Comparison of ENCODE assay signal across 6 fruit fly cellular contexts in genomic region chr2L:2202853-2203717, dm6.
TF ChIP-seq lines count a peak whose summit lies in the region.

No protein-coding gene starts in this region.

- TF ChIP-seq CTCF in whole organism, embryonic (GFP tag; optimal IDR thresholded peaks at IDR 0.05; lab: Kevin White, UChicago) = no peak

TF ChIP-seq in whole organism, 6 proteins besides CTCF, POLR2A, EP300 and RAD21:
- no peak for TF ChIP-seq usp (GFP tag; optimal IDR thresholded peaks at IDR 0.05; lab: Kevin White, UChicago)
- TF ChIP-seq CG8478 (optimal IDR thresholded peaks at IDR 0.05; lab: Kevin White, UChicago) = no peak
- no peak for TF ChIP-seq pan (optimal IDR thresholded peaks at IDR 0.05; lab: Kevin White, UChicago)
- peak; percentile 98 to 99 for TF ChIP-seq EcR (GFP tag; optimal IDR thresholded peaks at IDR 0.05; lab: Kevin White, UChicago)
- TF ChIP-seq psq (optimal IDR thresholded peaks at IDR 0.05; lab: Kevin White, UChicago) = no peak

TF ChIP-seq in whole organism, adult, 20 proteins besides CTCF, POLR2A, EP300 and RAD21 (continues in another document):
- TF ChIP-seq pad (GFP tag; optimal IDR thresholded peaks at IDR 0.05; lab: Kevin White, UChicago) = peak; percentile 99
- TF ChIP-seq cic (GFP tag; optimal IDR thresholded peaks at IDR 0.05; lab: Kevin White, UChicago) = peak; percentile 95
- no peak for TF ChIP-seq cnc (optimal IDR thresholded peaks at IDR 0.05; lab: Kevin White, UChicago)
- peak; percentile 49 for TF ChIP-seq Crg-1 (GFP tag; optimal IDR thresholded peaks at IDR 0.05; lab: Kevin White, UChicago)
- peak; percentile 26 for TF ChIP-seq toe (GFP tag; optimal IDR thresholded peaks at IDR 0.05; lab: Kevin White, UChicago)
- peak; percentile 67 for TF ChIP-seq CG7045 (GFP tag; optimal IDR thresholded peaks at IDR 0.05; lab: Kevin White, UChicago)
- no peak for TF ChIP-seq Hr96 (GFP tag; optimal IDR thresholded peaks at IDR 0.05; lab: Kevin White, UChicago)
- peak; percentile 70 for TF ChIP-seq CG12768 (GFP tag; optimal IDR thresholded peaks at IDR 0.05; lab: Kevin White, UChicago)
- TF ChIP-seq Clk (GFP tag; optimal IDR thresholded peaks at IDR 0.05; lab: Kevin White, UChicago) = peak; percentile 22
- TF ChIP-seq CG7101 (tag; optimal IDR thresholded peaks at IDR 0.05; lab: Kevin White, UChicago) = no peak
- TF ChIP-seq kay (GFP tag; lab: Kevin White, UChicago; ENCODE audit: borderline replicate concordance) = peak; percentile 98
- TF ChIP-seq CG14711 (tag; optimal IDR thresholded peaks at IDR 0.05; lab: Kevin White, UChicago) = no peak
- TF ChIP-seq CG33017 (tag; optimal IDR thresholded peaks at IDR 0.05; lab: Kevin White, UChicago) = peak; percentile 1
- TF ChIP-seq CG11617 (GFP tag; optimal IDR thresholded peaks at IDR 0.05; lab: Kevin White, UChicago) = peak; percentile 37
- peak; percentile 32 for TF ChIP-seq ovo (GFP tag; optimal IDR thresholded peaks at IDR 0.05; lab: Kevin White, UChicago)
- peak; percentile 82 for TF ChIP-seq tj (GFP tag; optimal IDR thresholded peaks at IDR 0.05; lab: Kevin White, UChicago)
- peak; percentile 88 for TF ChIP-seq Mnt (GFP tag; optimal IDR thresholded peaks at IDR 0.05; lab: Kevin White, UChicago)

TF ChIP-seq in whole organism, embryonic, 481 proteins besides CTCF, POLR2A, EP300 and RAD21 (continues in another document):
- no peak for TF ChIP-seq Atf3 (GFP tag; optimal IDR thresholded peaks at IDR 0.05; lab: Kevin White, UChicago)
- no peak for TF ChIP-seq CG2116 (GFP tag; optimal IDR thresholded peaks at IDR 0.05; lab: Kevin White, UChicago)
- no peak for TF ChIP-seq CG14667 (GFP tag; IDR thresholded peaks at IDR 0.05; lab: Robert Waterston, UW)
- no peak for TF ChIP-seq schlank (tag; optimal IDR thresholded peaks at IDR 0.05; lab: Kevin White, UChicago)
- TF ChIP-seq Pdp1 (GFP tag; optimal IDR thresholded peaks at IDR 0.05; lab: Kevin White, UChicago) = peak in 1 of 2 experiments; percentile 37
- TF ChIP-seq CG1647 (GFP tag; optimal IDR thresholded peaks at IDR 0.05; lab: Kevin White, UChicago) = peak; percentile 8
- peak; percentile 31 for TF ChIP-seq CG6254 (GFP tag; optimal IDR thresholded peaks at IDR 0.05; lab: Kevin White, UChicago)
- TF ChIP-seq bab2 (GFP tag; optimal IDR thresholded peaks at IDR 0.05; lab: Kevin White, UChicago) = no peak
- peak; percentile 66 for TF ChIP-seq Bgb (GFP tag; IDR thresholded peaks at IDR 0.05; lab: Robert Waterston, UW; ENCODE audit: partially characterized antibody)
- TF ChIP-seq fru (optimal IDR thresholded peaks at IDR 0.05; lab: Kevin White, UChicago) = no peak
- TF ChIP-seq HLH4C (GFP tag; IDR thresholded peaks at IDR 0.05; lab: Robert Waterston, UW; ENCODE audit: partially characterized antibody) = peak; percentile 34; the same call in 2 of the 3 replicates
- TF ChIP-seq CG17328 (GFP tag; IDR thresholded peaks at IDR 0.05; lab: Robert Waterston, UW) = no peak
- no peak for TF ChIP-seq CG12155 (GFP tag; optimal IDR thresholded peaks at IDR 0.05; lab: Kevin White, UChicago)
- no peak for TF ChIP-seq CkIIα-i1 (GFP tag; IDR thresholded peaks at IDR 0.05; lab: Robert Waterston, UW)
- TF ChIP-seq CG8944 (GFP tag; optimal IDR thresholded peaks at IDR 0.05; lab: Kevin White, UChicago) = no peak
- TF ChIP-seq sim (GFP tag; IDR thresholded peaks at IDR 0.05; lab: Robert Waterston, UW) = 0 out of 2 replicates have a peak, but pooled peaks have one; percentile 5
- TF ChIP-seq sug (tag; optimal IDR thresholded peaks at IDR 0.05; lab: Kevin White, UChicago) = peak; percentile 34

TF ChIP-seq in whole organism, prepupa, 60 proteins besides CTCF, POLR2A, EP300 and RAD21 (continues in another document):
- peak; percentile 81 for TF ChIP-seq CG6163 (GFP tag; IDR thresholded peaks at IDR 0.05; lab: Robert Waterston, UW)
- peak; percentile 37 for TF ChIP-seq achi (GFP tag; optimal IDR thresholded peaks at IDR 0.05; lab: Kevin White, UChicago)
- TF ChIP-seq pdm3 (GFP tag; optimal IDR thresholded peaks at IDR 0.05; lab: Kevin White, UChicago) = no peak
- TF ChIP-seq lz (GFP tag; optimal IDR thresholded peaks at IDR 0.05; lab: Kevin White, UChicago) = peak; percentile 4
- peak; percentile 10 for TF ChIP-seq spab (GFP tag; optimal IDR thresholded peaks at IDR 0.05; lab: Kevin White, UChicago)
- TF ChIP-seq OdsH (GFP tag; optimal IDR thresholded peaks at IDR 0.05; lab: Kevin White, UChicago) = peak; percentile 25
- peak; percentile 75 for TF ChIP-seq Eip75B (GFP tag; optimal IDR thresholded peaks at IDR 0.05; lab: Kevin White, UChicago)
- TF ChIP-seq CG34406 (GFP tag; optimal IDR thresholded peaks at IDR 0.05; lab: Kevin White, UChicago) = no peak
- peak; percentile 8 for TF ChIP-seq Ets21C (GFP tag; optimal IDR thresholded peaks at IDR 0.05; lab: Kevin White, UChicago)
- peak; percentile 22 for TF ChIP-seq fkh (GFP tag; optimal IDR thresholded peaks at IDR 0.05; lab: Kevin White, UChicago)
- no peak for TF ChIP-seq Hr4 (GFP tag; optimal IDR thresholded peaks at IDR 0.05; lab: Kevin White, UChicago)
- peak; percentile 66 for TF ChIP-seq Met (GFP tag; optimal IDR thresholded peaks at IDR 0.05; lab: Kevin White, UChicago)
- peak; percentile 18 for TF ChIP-seq esn (GFP tag; optimal IDR thresholded peaks at IDR 0.05; lab: Kevin White, UChicago)
- TF ChIP-seq Gug (GFP tag; IDR thresholded peaks at IDR 0.05; lab: Robert Waterston, UW) = peak; percentile 66; the same call in 1 of the 2 replicates
- no peak; the same call in 1 of the 3 replicates for TF ChIP-seq eg (GFP tag; IDR thresholded peaks at IDR 0.05; lab: Robert Waterston, UW)
- no peak for TF ChIP-seq cyc (GFP tag; optimal IDR thresholded peaks at IDR 0.05; lab: Kevin White, UChicago)
- no peak for TF ChIP-seq topi (GFP tag; optimal IDR thresholded peaks at IDR 0.05; lab: Kevin White, UChicago)
- TF ChIP-seq Ets96B (tag; optimal IDR thresholded peaks at IDR 0.05; lab: Kevin White, UChicago) = peak; percentile 24
- TF ChIP-seq salr (GFP tag; optimal IDR thresholded peaks at IDR 0.05; lab: Kevin White, UChicago) = peak; percentile 35 to 37

TF ChIP-seq in whole organism, pupa, 21 proteins besides CTCF, POLR2A, EP300 and RAD21 (continues in another document):
- peak; percentile 96 for TF ChIP-seq CG13204 (GFP tag; optimal IDR thresholded peaks at IDR 0.05; lab: Kevin White, UChicago)
- TF ChIP-seq fd96Ca (GFP tag; IDR thresholded peaks at IDR 0.05; lab: Robert Waterston, UW) = peak; percentile 81; the same call in 2 of the 3 replicates
- TF ChIP-seq rn (GFP tag; IDR thresholded peaks at IDR 0.05; lab: Robert Waterston, UW) = peak; percentile 57; the same call in 1 of the 2 replicates
- TF ChIP-seq CG17806 (tag; optimal IDR thresholded peaks at IDR 0.05; lab: Kevin White, UChicago) = no peak
- TF ChIP-seq CG8159 (tag; optimal IDR thresholded peaks at IDR 0.05; lab: Kevin White, UChicago) = peak; percentile 50
- no peak for TF ChIP-seq CG15710 (tag; optimal IDR thresholded peaks at IDR 0.05; lab: Kevin White, UChicago)
- peak; percentile 49 for TF ChIP-seq Pif1B (GFP tag; optimal IDR thresholded peaks at IDR 0.05; lab: Kevin White, UChicago)
- TF ChIP-seq gl (tag; optimal IDR thresholded peaks at IDR 0.05; lab: Kevin White, UChicago) = peak; percentile 32
- peak; percentile 88 for TF ChIP-seq Ets98B (GFP tag; IDR thresholded peaks at IDR 0.05; lab: Robert Waterston, UW)
- peak; percentile 86 for TF ChIP-seq CG32121 (GFP tag; IDR thresholded peaks at IDR 0.05; lab: Robert Waterston, UW)
- no peak for TF ChIP-seq CG34367 (tag; optimal IDR thresholded peaks at IDR 0.05; lab: Kevin White, UChicago)
- no peak for TF ChIP-seq D1 (tag; optimal IDR thresholded peaks at IDR 0.05; lab: Kevin White, UChicago)
- TF ChIP-seq Snoo (tag; optimal IDR thresholded peaks at IDR 0.05; lab: Kevin White, UChicago) = peak; percentile 31
- peak; percentile 30 for TF ChIP-seq Pif1A (GFP tag; optimal IDR thresholded peaks at IDR 0.05; lab: Kevin White, UChicago)
- TF ChIP-seq CG4496 (GFP tag; IDR thresholded peaks at IDR 0.05; lab: Robert Waterston, UW) = peak; percentile 85
- peak; percentile 100 for TF ChIP-seq EcR (GFP tag; optimal IDR thresholded peaks at IDR 0.05; lab: Kevin White, UChicago)
- peak; percentile 64 for TF ChIP-seq CG14655 (GFP tag; optimal IDR thresholded peaks at IDR 0.05; lab: Kevin White, UChicago)
- 0 out of 2 replicates have a peak, but pooled peaks have one; percentile 6 for TF ChIP-seq CG10348 (GFP tag; IDR thresholded peaks at IDR 0.05; lab: Robert Waterston, UW)
- peak; percentile 56 for TF ChIP-seq CG8301 (tag; optimal IDR thresholded peaks at IDR 0.05; lab: Kevin White, UChicago)

TF ChIP-seq in whole organism, wandering third instar larva, 38 proteins besides CTCF, POLR2A, EP300 and RAD21 (continues in another document):
- TF ChIP-seq h (GFP tag; optimal IDR thresholded peaks at IDR 0.05; lab: Kevin White, UChicago) (peak; percentile 78), jim (GFP tag; optimal IDR thresholded peaks at IDR 0.05; lab: Kevin White, UChicago) (peak; percentile 66), Abd-B (GFP tag; optimal IDR thresholded peaks at IDR 0.05; lab: Kevin White, UChicago) (no peak), Hr78 (GFP tag; optimal IDR thresholded peaks at IDR 0.05; lab: Kevin White, UChicago) (no peak), Jra (GFP tag; optimal IDR thresholded peaks at IDR 0.05; lab: Kevin White, UChicago) (peak; percentile 64), dsf (GFP tag; optimal IDR thresholded peaks at IDR 0.05; lab: Kevin White, UChicago; ENCODE audit: borderline replicate concordance) (no peak), Hr83 (GFP tag; optimal IDR thresholded peaks at IDR 0.05; lab: Kevin White, UChicago; ENCODE audit: poor library complexity, severe bottlenecking) (peak; percentile 78), usp (GFP tag; optimal IDR thresholded peaks at IDR 0.05; lab: Kevin White, UChicago) (no peak), foxo (GFP tag; optimal IDR thresholded peaks at IDR 0.05; lab: Kevin White, UChicago) (peak in 1 of 2 experiments; percentile 44), N (GFP tag; optimal IDR thresholded peaks at IDR 0.05; lab: Kevin White, UChicago) (no peak), Rel (GFP tag; optimal IDR thresholded peaks at IDR 0.05; lab: Kevin White, UChicago) (peak; percentile 42), Rel (tag; optimal IDR thresholded peaks at IDR 0.05; lab: Kevin White, UChicago) (peak; percentile 95), Vsx2 (GFP tag; optimal IDR thresholded peaks at IDR 0.05; lab: Kevin White, UChicago; ENCODE audit: partially characterized antibody) (peak; percentile 77), GATAd (GFP tag; optimal IDR thresholded peaks at IDR 0.05; lab: Kevin White, UChicago) (no peak), ey (GFP tag; optimal IDR thresholded peaks at IDR 0.05; lab: Kevin White, UChicago) (peak; percentile 27), HLH106 (tag; optimal IDR thresholded peaks at IDR 0.05; lab: Kevin White, UChicago) (peak; percentile 10), Sp1 (GFP tag; optimal IDR thresholded peaks at IDR 0.05; lab: Kevin White, UChicago) (peak; percentile 26), OdsH (GFP tag; optimal IDR thresholded peaks at IDR 0.05; lab: Kevin White, UChicago) (no peak), Mio (GFP tag; optimal IDR thresholded peaks at IDR 0.05; lab: Kevin White, UChicago) (no peak), rgr (GFP tag; optimal IDR thresholded peaks at IDR 0.05; lab: Kevin White, UChicago) (peak; percentile 66), pan (optimal IDR thresholded peaks at IDR 0.05; lab: Kevin White, UChicago) (no peak), CG32264 (GFP tag; optimal IDR thresholded peaks at IDR 0.05; lab: Kevin White, UChicago) (no peak)
